Fruit fly (Drosophila melanogaster) whole organism, embryonic: ENCODE measurements around the gene Rchy1.
A peak's percentile ranks its signal among the peaks of the same experiment; 100 is the strongest.

ENCODE experiments used
- BEAF-32 ChIP-seq: fragments of 200-800 bp; sonication (Bioruptor generic); optimal IDR thresholded peaks from 3 replicates; lab custom pipeline; 2017; ENCODE audit warnings: missing biosample characterization, missing genetic modification characterization, mild to moderate bottlenecking, moderate library complexity, missing genetic modification reagents
- CG11093 ChIP-seq: fragments of 200-800 bp; sonication (Bioruptor generic); IDR thresholded peaks from 3 replicates; pipeline ENCODE4 v1.3.6; 2022; ENCODE audit warnings: missing biosample characterization, missing genetic modification characterization
- CG11696 ChIP-seq: fragments of 200-800 bp; sonication (Bioruptor generic); IDR thresholded peaks from 2 replicates; pipeline ENCODE4 v1.3.6; 2022; ENCODE audit warnings: missing biosample characterization, missing genetic modification characterization
- CG12219 ChIP-seq: fragments of 200-800 bp; sonication (Bioruptor generic); optimal IDR thresholded peaks from 3 replicates; lab custom pipeline; 2018; ENCODE audit warnings: missing biosample characterization, mild to moderate bottlenecking, missing genetic modification characterization
- CG13624 ChIP-seq: fragments of 200-800 bp; sonication (Bioruptor generic); optimal IDR thresholded peaks from 2 replicates; lab custom pipeline; 2016; ENCODE audit warnings: missing biosample characterization, missing genetic modification characterization
- CG13775 ChIP-seq: fragments of 200-800 bp; sonication (Bioruptor generic); optimal IDR thresholded peaks from 3 replicates; lab custom pipeline; 2017; ENCODE audit warnings: missing biosample characterization, mild to moderate bottlenecking, missing genetic modification characterization
- CG15269 ChIP-seq: fragments of 200-800 bp; sonication (Bioruptor generic); optimal IDR thresholded peaks from 2 replicates; lab custom pipeline; 2018; ENCODE audit warnings: missing biosample characterization, mild to moderate bottlenecking, missing genetic modification characterization, moderate library complexity
- CG1529 ChIP-seq: fragments of 200-800 bp; sonication (Bioruptor generic); optimal IDR thresholded peaks from 3 replicates; lab custom pipeline; 2018; ENCODE audit warnings: missing biosample characterization, missing genetic modification characterization
- CG15514 ChIP-seq: fragments of 200-800 bp; sonication (Bioruptor generic); optimal IDR thresholded peaks from 3 replicates; lab custom pipeline; 2017; ENCODE audit warnings: missing biosample characterization, missing genetic modification characterization, mild to moderate bottlenecking, moderate library complexity, missing genetic modification reagents
- CG1603 ChIP-seq: fragments of 200-800 bp; sonication (Bioruptor generic); optimal IDR thresholded peaks from 2 replicates; lab custom pipeline; 2019; ENCODE audit warnings: missing biosample characterization, mild to moderate bottlenecking, missing genetic modification characterization, moderate library complexity
- CG1647 ChIP-seq: fragments of 200-800 bp; sonication (Bioruptor generic); optimal IDR thresholded peaks from 3 replicates; lab custom pipeline; 2016; ENCODE audit warnings: missing biosample characterization, missing genetic modification characterization
- CG16815 ChIP-seq: fragments of 200-800 bp; sonication (Bioruptor generic); optimal IDR thresholded peaks from 3 replicates; lab custom pipeline; 2017; ENCODE audit warnings: missing biosample characterization, mild to moderate bottlenecking, missing genetic modification characterization
- CG16863 ChIP-seq: fragments of 200-800 bp; sonication (Bioruptor generic); optimal IDR thresholded peaks from 3 replicates; lab custom pipeline; 2016; ENCODE audit warnings: missing biosample characterization, missing genetic modification characterization
- CG2202 ChIP-seq: fragments of 200-800 bp; sonication (Bioruptor generic); optimal IDR thresholded peaks from 2 replicates; lab custom pipeline; 2018; ENCODE audit warnings: missing biosample characterization, mild to moderate bottlenecking, missing genetic modification characterization
- CG3163 ChIP-seq: fragments of 200-800 bp; sonication (Bioruptor generic); optimal IDR thresholded peaks from 3 replicates; lab custom pipeline; 2016; ENCODE audit warnings: missing biosample characterization, missing genetic modification characterization
- CG4282 ChIP-seq: fragments of 200-800 bp; sonication (Bioruptor generic); optimal IDR thresholded peaks from 2 replicates; lab custom pipeline; 2016; ENCODE audit warnings: missing biosample characterization, missing genetic modification characterization
- CG4360 ChIP-seq: fragments of 200-800 bp; sonication (Bioruptor generic); IDR thresholded peaks from 2 replicates; pipeline ENCODE4 v1.3.6; 2022; ENCODE audit warnings: missing biosample characterization, missing genetic modification characterization
- CG4820 ChIP-seq: fragments of 200-800 bp; sonication (Bioruptor generic); optimal IDR thresholded peaks from 3 replicates; lab custom pipeline; 2016; ENCODE audit warnings: missing biosample characterization, missing genetic modification characterization
- CoRest ChIP-seq: fragments of 200-800 bp; sonication (Bioruptor generic); optimal IDR thresholded peaks from 3 replicates; lab custom pipeline; 2018; ENCODE audit warnings: missing biosample characterization, mild to moderate bottlenecking, missing genetic modification characterization, moderate library complexity
- D19B ChIP-seq: fragments of 200-800 bp; sonication (Bioruptor generic); optimal IDR thresholded peaks from 2 replicates; lab custom pipeline; 2017; ENCODE audit warnings: missing biosample characterization, mild to moderate bottlenecking, missing genetic modification characterization
- Dll ChIP-seq: fragments of 200-800 bp; sonication (Bioruptor generic); IDR thresholded peaks from 4 replicates; pipeline ENCODE4 v1.3.6; 2022; ENCODE audit warnings: missing biosample characterization, missing genetic modification characterization; ENCODE audit not compliant: partially characterized antibody
- Lhr ChIP-seq: fragments of 200-800 bp; sonication (Bioruptor generic); optimal IDR thresholded peaks from 3 replicates; lab custom pipeline; 2017; ENCODE audit warnings: mild to moderate bottlenecking, missing biosample characterization, missing genetic modification reagents, missing genetic modification characterization
- Meics ChIP-seq: fragments of 200-800 bp; sonication (Bioruptor generic); optimal IDR thresholded peaks from 2 replicates; lab custom pipeline; 2017; ENCODE audit warnings: missing biosample characterization, mild to moderate bottlenecking, missing genetic modification characterization
- NC2β ChIP-seq: fragments of 200-800 bp; sonication (Bioruptor generic); optimal IDR thresholded peaks from 2 replicates; lab custom pipeline; 2016; ENCODE audit warnings: missing biosample characterization, missing genetic modification characterization
- NfI ChIP-seq: fragments of 200-800 bp; sonication (Bioruptor generic); optimal IDR thresholded peaks from 3 replicates; lab custom pipeline; 2018; ENCODE audit warnings: missing biosample characterization, mild to moderate bottlenecking, missing genetic modification characterization, moderate library complexity
- Opbp ChIP-seq: fragments of 200-800 bp; sonication (Bioruptor generic); IDR thresholded peaks from 3 replicates; pipeline ENCODE4 v1.3.6; 2022; ENCODE audit warnings: missing biosample characterization, missing genetic modification characterization; ENCODE audit not compliant: partially characterized antibody
- Xrp1 ChIP-seq: fragments of 200-800 bp; sonication (Bioruptor generic); IDR thresholded peaks from 2 replicates; pipeline ENCODE4 v1.3.6; 2022; ENCODE audit warnings: missing biosample characterization, missing genetic modification characterization
- btn ChIP-seq: fragments of 200-800 bp; sonication (Bioruptor generic); optimal IDR thresholded peaks from 2 replicates; lab custom pipeline; 2016; ENCODE audit warnings: missing biosample characterization, missing genetic modification characterization
- cato ChIP-seq: fragments of 200-800 bp; sonication (Bioruptor generic); optimal IDR thresholded peaks from 2 replicates; lab custom pipeline; 2016; ENCODE audit warnings: missing biosample characterization, missing genetic modification characterization, borderline replicate concordance
- cg ChIP-seq: fragments of 200-800 bp; sonication (Bioruptor generic); optimal IDR thresholded peaks from 3 replicates; lab custom pipeline; 2019; ENCODE audit warnings: missing biosample characterization, mild to moderate bottlenecking, missing genetic modification characterization, moderate library complexity
- chinmo ChIP-seq: fragments of 200-800 bp; sonication (Bioruptor generic); IDR thresholded peaks from 4 replicates; pipeline ENCODE4 v1.3.6; 2022; ENCODE audit warnings: missing biosample characterization, missing genetic modification characterization; ENCODE audit not compliant: partially characterized antibody
- chm ChIP-seq: fragments of 200-800 bp; sonication (Bioruptor generic); IDR thresholded peaks from 2 replicates; pipeline ENCODE4 v1.3.6; 2022; ENCODE audit warnings: missing biosample characterization, missing genetic modification characterization
- danr ChIP-seq: fragments of 200-800 bp; sonication (Bioruptor generic); IDR thresholded peaks from 2 replicates; pipeline ENCODE4 v1.3.6; 2022; ENCODE audit warnings: missing biosample characterization, missing genetic modification characterization
- dpn ChIP-seq, 2 experiments: fragments of 200-800 bp; sonication (Bioruptor generic); optimal IDR thresholded peaks; 3 replicates each; lab custom pipeline; 2016; ENCODE audit warnings: missing biosample characterization in 2 of 2, missing genetic modification characterization in 2 of 2
- esg ChIP-seq: fragments of 200-800 bp; sonication (Bioruptor generic); conservative IDR thresholded peaks from 2 replicates; pipeline ENCODE4 v1.3.6; 2022; ENCODE audit warnings: missing biosample characterization, missing genetic modification characterization
- fd64A ChIP-seq: fragments of 200-800 bp; sonication (Bioruptor generic); optimal IDR thresholded peaks from 3 replicates; lab custom pipeline; 2018; ENCODE audit warnings: missing biosample characterization, mild to moderate bottlenecking, missing genetic modification characterization
- gcm ChIP-seq: fragments of 200-800 bp; sonication (Bioruptor generic); optimal IDR thresholded peaks from 2 replicates; lab custom pipeline; 2019; ENCODE audit warnings: missing biosample characterization, mild to moderate bottlenecking, missing genetic modification characterization, moderate library complexity
- gem ChIP-seq: fragments of 200-800 bp; sonication (Bioruptor generic); optimal IDR thresholded peaks from 2 replicates; lab custom pipeline; 2019; ENCODE audit warnings: missing biosample characterization, mild to moderate bottlenecking, missing genetic modification characterization, moderate library complexity
- gfzf ChIP-seq: fragments of 200-800 bp; sonication (Bioruptor generic); optimal IDR thresholded peaks from 2 replicates; lab custom pipeline; 2016; ENCODE audit warnings: missing biosample characterization, mild to moderate bottlenecking, missing genetic modification characterization, moderate library complexity
- gro ChIP-seq: fragments of 200-800 bp; sonication (Bioruptor generic); optimal IDR thresholded peaks from 2 replicates; lab custom pipeline; 2016; ENCODE audit warnings: missing biosample characterization, missing genetic modification characterization
- gsb ChIP-seq: fragments of 200-800 bp; sonication (Bioruptor generic); IDR thresholded peaks from 2 replicates; pipeline ENCODE4 v1.3.6; 2022; ENCODE audit warnings: missing biosample characterization, missing genetic modification characterization
- hb ChIP-seq: fragments of 200-800 bp; sonication (Bioruptor generic); IDR thresholded peaks from 3 replicates; pipeline ENCODE4 v1.3.6; 2022; ENCODE audit warnings: missing biosample characterization, missing genetic modification characterization; ENCODE audit not compliant: partially characterized antibody
- ken ChIP-seq: fragments of 200-800 bp; sonication (Bioruptor generic); IDR thresholded peaks from 3 replicates; pipeline ENCODE4 v1.3.6; 2022; ENCODE audit warnings: missing biosample characterization, missing genetic modification characterization
- lov ChIP-seq, 2 experiments: fragments of 200-800 bp in 1 of 2; fragments of >200 bp in 1 of 2; sonication (Bioruptor generic) in 1 of 2; IDR thresholded peaks in 1 of 2; optimal IDR thresholded peaks in 1 of 2; 2 replicates in 1 of 2; 3 replicates in 1 of 2; pipeline versions ENCODE4 v1.3.6 to Lab custom; 2017 to 2022; ENCODE audit warnings: missing biosample characterization in 1 of 2, missing genetic modification characterization in 1 of 2
- nmo ChIP-seq: fragments of 200-800 bp; sonication (Bioruptor generic); optimal IDR thresholded peaks from 2 replicates; lab custom pipeline; 2018; ENCODE audit warnings: missing biosample characterization, mild to moderate bottlenecking, missing genetic modification characterization, moderate library complexity
- ro ChIP-seq: fragments of 200-800 bp; sonication (Bioruptor generic); IDR thresholded peaks from 2 replicates; pipeline ENCODE4 v1.3.6; 2022; ENCODE audit warnings: missing biosample characterization, missing genetic modification characterization
- tna ChIP-seq: fragments of 200-800 bp; sonication (Bioruptor generic); IDR thresholded peaks from 2 replicates; pipeline ENCODE4 v1.3.6; 2022; ENCODE audit warnings: missing biosample characterization, missing genetic modification characterization; ENCODE audit not compliant: partially characterized antibody
- trh ChIP-seq: fragments of 200-800 bp; sonication (Bioruptor generic); optimal IDR thresholded peaks from 2 replicates; lab custom pipeline; 2016; ENCODE audit warnings: missing biosample characterization, missing genetic modification characterization
- usp ChIP-seq: fragments of >200 bp; optimal IDR thresholded peaks from 2 replicates; lab custom pipeline; 2017; ENCODE audit warnings: missing biosample characterization, missing genetic modification characterization
- zf30C ChIP-seq: fragments of 200-800 bp; sonication (Bioruptor generic); optimal IDR thresholded peaks from 3 replicates; lab custom pipeline; 2018; ENCODE audit warnings: missing biosample characterization, mild to moderate bottlenecking, missing genetic modification characterization

Rchy1 gene

dm6 chr2L:6467509-6467908, 2.0 kb upstream of the Rchy1 start, which contains the start of gene HemK1 (continued):
- TF ChIP-seq gem (tag; lab: Kevin White, UChicago) = no peak
- no peak for TF ChIP-seq trh (GFP tag; lab: Kevin White, UChicago)
- no peak for TF ChIP-seq Dll (GFP tag; lab: Robert Waterston, UW)
- peak; percentile 84 for TF ChIP-seq CG15514 (GFP tag; lab: Kevin White, UChicago)
- no peak for TF ChIP-seq Meics
- TF ChIP-seq CG12219 (GFP tag; lab: Kevin White, UChicago) = no peak
- no peak for TF ChIP-seq CG1529 (GFP tag; lab: Kevin White, UChicago)
- TF ChIP-seq fd64A (GFP tag; lab: Kevin White, UChicago) = no peak
- TF ChIP-seq Lhr = peak; percentile 43
- peak; percentile 45 for TF ChIP-seq NC2β
- no peak for TF ChIP-seq CG4360
- TF ChIP-seq CG11696 = no peak
- no peak for TF ChIP-seq CG15269 (tag; lab: Kevin White, UChicago)
- peak; percentile 40 for TF ChIP-seq gro (GFP tag; lab: Kevin White, UChicago)
- TF ChIP-seq tna (GFP tag; lab: Robert Waterston, UW) = no peak
- TF ChIP-seq ken (GFP tag; lab: Robert Waterston, UW) = no peak
- TF ChIP-seq D19B (GFP tag; lab: Kevin White, UChicago) = no peak
- no peak for TF ChIP-seq esg (GFP tag; lab: Robert Waterston, UW)
- peak; percentile 56; the same call in 1 of the 4 replicates for TF ChIP-seq chinmo (GFP tag; lab: Robert Waterston, UW)
- TF ChIP-seq Opbp (GFP tag; lab: Robert Waterston, UW) = peak; percentile 53; the same call in 1 of the 3 replicates
- TF ChIP-seq CG11093 (GFP tag; lab: Robert Waterston, UW) = no peak
- peak; percentile 9 for TF ChIP-seq CG13624 (GFP tag; lab: Kevin White, UChicago)
- TF ChIP-seq NfI = peak; percentile 4
- peak; percentile 84 for TF ChIP-seq CG1603 (tag; lab: Kevin White, UChicago)
- TF ChIP-seq hb (GFP tag; lab: Robert Waterston, UW) = no peak
- no peak for TF ChIP-seq Xrp1 (GFP tag; lab: Robert Waterston, UW)
- TF ChIP-seq usp (GFP tag; lab: Kevin White, UChicago) = no peak
- TF ChIP-seq lov (optimal IDR thresholded peaks at IDR 0.05; lab: Kevin White, UChicago) = no peak
- no peak for TF ChIP-seq lov (GFP tag; IDR thresholded peaks at IDR 0.05; lab: Robert Waterston, UW)
- no peak for TF ChIP-seq cato (GFP tag; lab: Kevin White, UChicago)
- no peak for TF ChIP-seq CG3163 (GFP tag; lab: Kevin White, UChicago)
- peak; percentile 54 for TF ChIP-seq CoRest
- peak; percentile 43 for TF ChIP-seq nmo (GFP tag; lab: Kevin White, UChicago)
- no peak for TF ChIP-seq chm (GFP tag; lab: Robert Waterston, UW)
- TF ChIP-seq ro (GFP tag; lab: Robert Waterston, UW) = no peak
- no peak for TF ChIP-seq CG2202 (tag; lab: Kevin White, UChicago)
- TF ChIP-seq CG1647 (GFP tag; lab: Kevin White, UChicago) = no peak
- TF ChIP-seq dpn (GFP tag; optimal IDR thresholded peaks at IDR 0.05; lab: Kevin White, UChicago) = no peak
- TF ChIP-seq CG4282 (GFP tag; lab: Kevin White, UChicago) = no peak
- TF ChIP-seq gfzf (GFP tag; lab: Kevin White, UChicago) = peak; percentile 97
- TF ChIP-seq CG13775 (GFP tag; lab: Kevin White, UChicago) = no peak
- no peak for TF ChIP-seq gcm (GFP tag; lab: Kevin White, UChicago)
- no peak for TF ChIP-seq CG16863 (GFP tag; lab: Kevin White, UChicago)
- no peak for TF ChIP-seq cg
- no peak for TF ChIP-seq btn (GFP tag; lab: Kevin White, UChicago)
- TF ChIP-seq gsb = no peak
- peak; percentile 69 for TF ChIP-seq BEAF-32 (GFP tag; lab: Kevin White, UChicago)
- TF ChIP-seq zf30C (GFP tag; lab: Kevin White, UChicago) = no peak
- TF ChIP-seq CG16815 = no peak
- no peak for TF ChIP-seq CG4820 (GFP tag; lab: Kevin White, UChicago)
- no peak for TF ChIP-seq danr (GFP tag; lab: Robert Waterston, UW)
